Worm (Caenorhabditis elegans): Measurements from ENCODE around the gene E02C12.6.
"Not testable (repeated sequence)": the region's sequence is repeated elsewhere in the genome, so short reads cannot be mapped to it uniquely, and the experiment has no call there.

DNA sequence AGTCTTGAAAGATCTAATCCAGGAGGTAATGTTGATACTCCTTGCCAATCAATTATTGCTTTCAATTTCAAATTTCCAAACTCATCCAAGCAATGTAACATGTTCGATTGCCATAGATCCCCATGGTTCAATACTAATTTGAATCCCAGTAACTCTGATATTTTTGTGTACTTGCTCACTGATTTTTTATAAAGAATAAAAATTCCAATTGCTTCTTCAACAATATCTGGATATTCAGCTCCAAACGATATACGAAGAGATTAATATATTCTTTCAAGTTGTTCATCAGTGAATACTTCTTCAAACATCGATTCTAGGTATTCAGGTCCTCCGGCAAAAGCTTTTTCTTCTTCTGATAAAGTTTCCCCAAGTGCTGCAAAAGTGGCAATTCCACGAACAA lies 8.9 kb upstream of the E02C12.6 start, which contains the start of gene E02C12.11:
- TF ChIP-seq dve-1 (tag; optimal IDR thresholded peaks at IDR 0.05; ENCODE audit: insufficient read depth); fos-1 (tag; optimal IDR thresholded peaks at IDR 0.05); pqm-1 (tag; optimal IDR thresholded peaks at IDR 0.05); hlh-11 (tag; optimal IDR thresholded peaks at IDR 0.05); dmd-8 (GFP tag; IDR thresholded peaks at IDR 0.05); egl-27 (tag; optimal IDR thresholded peaks at IDR 0.05); lin-1 (GFP tag; IDR thresholded peaks at IDR 0.05); nhr-77 (tag; optimal IDR thresholded peaks at IDR 0.05); lin-13 (GFP tag; optimal IDR thresholded peaks at IDR 0.05); mxl-2 (GFP tag; conservative IDR thresholded peaks at IDR 0.05); unc-130 (GFP tag; optimal IDR thresholded peaks at IDR 0.05); nhr-237 (tag; optimal IDR thresholded peaks at IDR 0.05); unc-62 (GFP tag; optimal IDR thresholded peaks at IDR 0.05 in 1 of 2); unc-62 (tag; optimal IDR thresholded peaks at IDR 0.05): not testable (repeated sequence)
